Fruit fly (Drosophila melanogaster): ENCODE results near the gene CG13931.

Gene CG13931

DNA sequence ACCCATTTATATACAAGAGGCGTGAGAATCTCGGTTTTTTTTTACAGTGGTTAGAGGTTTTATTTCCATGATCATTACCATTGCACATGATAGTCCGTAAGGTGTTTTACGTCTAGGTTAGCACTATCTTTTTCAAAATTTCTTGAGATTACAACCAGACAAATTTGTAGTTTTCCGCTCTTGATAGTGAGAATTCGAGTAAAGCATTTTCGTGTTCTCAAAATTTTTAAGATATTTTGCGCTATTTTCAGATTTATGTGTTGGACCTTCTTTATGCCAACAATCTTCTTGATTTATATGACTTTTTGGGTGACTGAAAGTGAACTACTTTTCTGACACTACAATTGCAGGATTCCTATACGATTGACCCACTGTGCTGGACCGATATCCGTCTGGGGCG lies 38.9 kb upstream of the CG13931 start:
- peak; percentile 12 for TF ChIP-seq CG5204 (GFP tag; optimal IDR thresholded peaks at IDR 0.05)
- peak; percentile 8 for TF ChIP-seq toe (GFP tag; optimal IDR thresholded peaks at IDR 0.05)
- no peak for TF ChIP-seq CG14711 (tag; optimal IDR thresholded peaks at IDR 0.05)

DNA sequence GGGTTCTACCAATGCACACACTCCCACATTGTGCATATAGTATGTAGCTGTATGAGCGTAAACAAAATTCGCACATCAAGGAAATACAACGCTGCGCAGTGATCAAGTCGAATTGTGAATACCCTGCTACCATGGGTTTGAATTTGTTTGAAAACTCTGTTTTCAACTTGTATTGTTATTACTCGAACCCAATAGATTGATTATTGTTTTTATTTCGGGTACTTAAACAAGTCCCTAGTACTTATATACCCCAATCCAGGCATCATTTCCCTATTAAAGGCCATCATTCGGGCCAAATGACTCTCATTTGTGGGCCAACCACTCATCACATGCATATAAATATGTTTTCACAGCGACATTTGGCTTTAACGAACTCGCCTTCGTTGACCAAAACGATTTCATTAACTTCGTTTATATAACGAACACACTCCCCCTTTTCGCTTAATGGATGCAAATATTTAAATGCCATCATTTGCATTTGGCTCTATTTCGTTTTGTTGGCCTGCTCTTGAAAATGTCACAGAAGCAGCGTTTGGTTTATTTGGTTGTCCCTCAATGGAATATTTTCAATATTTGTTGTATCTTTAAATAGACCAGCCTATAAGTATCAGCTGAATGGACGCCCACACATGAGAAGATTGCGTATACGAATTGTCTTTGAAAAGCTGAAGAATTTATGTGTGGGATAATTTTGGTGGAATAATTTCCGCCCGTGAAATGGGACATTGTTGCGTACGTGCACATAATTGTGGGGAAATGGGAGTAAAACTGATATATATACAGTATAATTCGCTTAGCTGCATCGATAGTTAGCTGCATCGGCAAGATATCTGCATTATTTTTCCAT lies 38.1 kb upstream of the CG13931 start:
- peak; percentile 7 for TF ChIP-seq Hr96 (GFP tag; optimal IDR thresholded peaks at IDR 0.05)
- TF ChIP-seq CG12768 (GFP tag; optimal IDR thresholded peaks at IDR 0.05): no peak
- TF ChIP-seq CG14711 (tag; optimal IDR thresholded peaks at IDR 0.05): no peak
- TF ChIP-seq Crg-1 (GFP tag; optimal IDR thresholded peaks at IDR 0.05): peak; percentile 25
- TF ChIP-seq tj (GFP tag; optimal IDR thresholded peaks at IDR 0.05): peak; percentile 33
- TF ChIP-seq toe (GFP tag; optimal IDR thresholded peaks at IDR 0.05): no peak
- no peak for TF ChIP-seq CG7045 (GFP tag; optimal IDR thresholded peaks at IDR 0.05)
- no peak for TF ChIP-seq CG1620 (GFP tag; optimal IDR thresholded peaks at IDR 0.05)
- no peak for TF ChIP-seq Mnt (GFP tag; optimal IDR thresholded peaks at IDR 0.05)
- peak; percentile 16 for TF ChIP-seq bab1 (GFP tag; optimal IDR thresholded peaks at IDR 0.05)
- TF ChIP-seq Clk (GFP tag; optimal IDR thresholded peaks at IDR 0.05): no peak
- no peak for TF ChIP-seq kay (GFP tag; ENCODE audit: borderline replicate concordance)
- no peak for TF ChIP-seq ovo (GFP tag; optimal IDR thresholded peaks at IDR 0.05)
- no peak for TF ChIP-seq cnc (optimal IDR thresholded peaks at IDR 0.05)
- no peak for TF ChIP-seq CG11617 (GFP tag; optimal IDR thresholded peaks at IDR 0.05)
- peak; percentile 44 for TF ChIP-seq CG33017 (tag; optimal IDR thresholded peaks at IDR 0.05)
- TF ChIP-seq pad (GFP tag; optimal IDR thresholded peaks at IDR 0.05): no peak
- no peak for TF ChIP-seq cic (GFP tag; optimal IDR thresholded peaks at IDR 0.05)
- TF ChIP-seq CG5204 (GFP tag; optimal IDR thresholded peaks at IDR 0.05): peak; percentile 15
- no peak for TF ChIP-seq CG7101 (tag; optimal IDR thresholded peaks at IDR 0.05)

DNA sequence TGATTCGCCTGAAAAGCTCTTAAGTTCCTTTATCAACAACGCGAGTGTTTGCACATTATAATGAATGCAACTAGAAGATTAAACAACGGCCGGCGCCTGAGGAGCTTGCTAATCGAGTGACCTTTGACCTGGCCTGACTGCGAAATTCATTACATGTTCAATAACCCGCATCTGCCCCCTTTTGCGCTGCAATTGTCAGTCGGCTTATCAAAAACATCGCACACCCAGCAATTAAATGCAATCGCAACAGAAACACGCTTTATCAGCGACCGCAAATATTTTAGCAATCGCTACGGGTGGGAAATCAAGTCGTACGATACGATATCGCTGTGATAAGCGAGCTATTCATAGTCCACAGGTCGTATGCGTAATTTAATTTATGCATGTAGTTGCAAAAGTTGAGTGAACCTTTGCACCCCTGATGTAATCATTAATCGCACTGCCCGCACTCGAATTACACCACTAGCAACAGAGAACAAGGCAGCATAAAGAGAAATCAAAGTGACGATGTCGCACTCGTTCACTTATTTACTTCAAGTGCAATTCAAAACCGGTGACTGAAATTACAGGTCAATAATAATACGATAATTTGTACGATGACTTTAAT lies 37.4 kb upstream of the CG13931 start:
- TF ChIP-seq CG12768 (GFP tag; optimal IDR thresholded peaks at IDR 0.05): peak; percentile 43
- peak; percentile 47 for TF ChIP-seq cic (GFP tag; optimal IDR thresholded peaks at IDR 0.05)
- no peak for TF ChIP-seq toe (GFP tag; optimal IDR thresholded peaks at IDR 0.05)
- no peak for TF ChIP-seq ovo (GFP tag; optimal IDR thresholded peaks at IDR 0.05)
- TF ChIP-seq tj (GFP tag; optimal IDR thresholded peaks at IDR 0.05): peak; percentile 90
- TF ChIP-seq pad (GFP tag; optimal IDR thresholded peaks at IDR 0.05): no peak

DNA sequence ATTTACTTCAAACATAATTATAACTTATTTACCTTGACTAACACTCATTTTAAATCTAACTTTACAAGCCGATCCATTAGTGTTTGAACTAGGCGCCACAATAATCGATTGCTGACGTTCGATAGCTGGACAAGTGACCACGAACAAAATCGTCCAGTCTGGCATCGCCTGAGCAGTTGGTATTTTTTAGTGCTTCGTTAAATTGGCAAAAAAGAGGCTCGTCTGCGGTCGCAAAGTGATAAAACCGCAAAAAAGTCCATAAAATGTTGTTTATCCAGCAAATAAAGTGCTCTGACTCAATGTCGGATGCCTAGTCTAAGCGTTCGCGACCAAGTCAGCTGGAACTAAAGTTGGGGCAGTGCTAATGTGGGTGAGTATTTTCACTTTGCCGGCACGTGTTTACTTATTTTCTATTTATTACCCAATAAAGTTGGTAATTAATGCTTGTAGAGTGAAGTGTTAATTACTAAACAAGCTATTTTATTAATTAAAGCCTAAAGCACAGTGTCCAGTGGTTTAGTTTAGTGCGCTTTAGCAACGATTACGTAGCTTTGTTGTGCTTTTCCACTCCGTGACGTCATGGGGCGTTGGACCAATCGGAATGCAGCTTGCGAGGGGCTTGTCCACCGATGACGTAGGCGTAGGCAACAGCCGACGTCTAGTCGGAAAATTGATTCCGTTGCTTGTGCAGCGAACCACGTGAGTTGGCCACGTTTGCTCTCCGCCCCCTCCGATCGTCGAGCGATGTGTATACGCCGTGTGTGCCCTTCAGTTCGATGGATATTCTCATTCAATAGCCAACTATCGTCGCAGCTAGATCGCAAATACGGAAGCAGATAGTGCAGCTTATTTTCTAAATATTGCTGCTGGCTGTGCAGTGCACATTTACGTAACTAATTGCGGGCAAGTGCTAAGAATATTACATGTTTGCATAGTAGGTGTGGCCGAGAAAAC lies 36.4 kb upstream of the CG13931 start, which contains the start of gene Gk2:
TSS of gene Gk2 (plus strand) at position 33 of the 954 bp plus-strand sequence.
- peak; percentile 10 for TF ChIP-seq cic (GFP tag; optimal IDR thresholded peaks at IDR 0.05)
- no peak for TF ChIP-seq Clk (GFP tag; optimal IDR thresholded peaks at IDR 0.05)
- no peak for TF ChIP-seq pad (GFP tag; optimal IDR thresholded peaks at IDR 0.05)
- TF ChIP-seq CG5204 (GFP tag; optimal IDR thresholded peaks at IDR 0.05): no peak
- TF ChIP-seq Crg-1 (GFP tag; optimal IDR thresholded peaks at IDR 0.05): no peak
- TF ChIP-seq CG12768 (GFP tag; optimal IDR thresholded peaks at IDR 0.05): peak; percentile 13
- peak; percentile 27 for TF ChIP-seq Mnt (GFP tag; optimal IDR thresholded peaks at IDR 0.05)
- TF ChIP-seq CG14711 (tag; optimal IDR thresholded peaks at IDR 0.05): no peak

DNA sequence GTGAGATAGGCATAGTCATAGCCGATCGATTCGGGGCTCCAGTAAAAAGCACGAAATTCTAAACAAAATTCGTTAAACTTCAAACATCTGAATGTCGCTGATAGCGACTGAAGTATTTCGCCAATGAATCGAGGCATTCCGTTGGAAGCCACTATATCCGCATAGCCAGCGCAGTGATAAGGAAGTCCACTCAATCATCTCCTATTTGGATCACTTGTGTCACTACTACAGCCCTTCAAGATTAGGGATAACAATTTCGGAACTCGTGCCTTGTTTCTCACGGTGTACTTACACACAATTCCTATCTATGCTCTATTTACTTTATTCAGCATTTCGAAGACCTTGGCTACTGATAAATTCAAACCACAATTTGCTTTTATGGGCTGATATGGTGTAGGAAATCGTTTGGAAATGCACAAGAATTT lies 35.7 kb upstream of the CG13931 start, which contains the start of gene PIG-Wb:
TSS of gene PIG-Wb (minus strand) at position 209 of the 425 bp plus-strand sequence.
- TF ChIP-seq cic (GFP tag; optimal IDR thresholded peaks at IDR 0.05) (peak; percentile 41), CG33017 (tag; optimal IDR thresholded peaks at IDR 0.05) (no peak), CG12768 (GFP tag; optimal IDR thresholded peaks at IDR 0.05) (peak; percentile 25), CG5204 (GFP tag; optimal IDR thresholded peaks at IDR 0.05) (no peak)

DNA sequence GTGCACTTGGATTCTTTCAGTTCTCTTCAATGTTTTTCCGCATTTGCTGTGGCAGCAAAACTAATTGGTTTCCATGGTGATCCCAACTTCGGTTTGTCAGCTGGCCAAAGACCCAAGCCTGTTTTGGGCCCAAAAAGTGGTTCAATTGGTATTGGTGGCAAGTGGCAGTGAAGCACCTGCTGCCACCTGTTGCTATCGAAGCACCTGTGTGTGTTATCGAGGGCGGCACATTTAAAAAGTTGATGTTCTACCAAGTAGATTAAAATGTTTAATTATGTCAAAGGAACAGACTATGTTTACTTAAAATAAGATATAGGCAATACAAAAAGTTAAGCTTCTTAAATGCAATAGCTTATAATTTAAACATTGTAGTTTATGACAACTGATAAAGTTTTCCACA lies 33.4 kb upstream of the CG13931 start, which contains the start of gene Oseg4:
TSS of gene Oseg4 (minus strand) at position 165 of the 400 bp plus-strand sequence.
- TF ChIP-seq CG33017 (tag; optimal IDR thresholded peaks at IDR 0.05) (no peak), ovo (GFP tag; optimal IDR thresholded peaks at IDR 0.05) (no peak), CG5204 (GFP tag; optimal IDR thresholded peaks at IDR 0.05) (no peak), tj (GFP tag; optimal IDR thresholded peaks at IDR 0.05) (no peak), bab1 (GFP tag; optimal IDR thresholded peaks at IDR 0.05) (no peak), CG14711 (tag; optimal IDR thresholded peaks at IDR 0.05) (no peak), CG1620 (GFP tag; optimal IDR thresholded peaks at IDR 0.05) (no peak), Clk (GFP tag; optimal IDR thresholded peaks at IDR 0.05) (no peak), kay (GFP tag; ENCODE audit: borderline replicate concordance) (no peak), Hr96 (GFP tag; optimal IDR thresholded peaks at IDR 0.05) (no peak), Mnt (GFP tag; optimal IDR thresholded peaks at IDR 0.05) (no peak), toe (GFP tag; optimal IDR thresholded peaks at IDR 0.05) (no peak), Crg-1 (GFP tag; optimal IDR thresholded peaks at IDR 0.05) (no peak), CG7101 (tag; optimal IDR thresholded peaks at IDR 0.05) (no peak), pad (GFP tag; optimal IDR thresholded peaks at IDR 0.05) (no peak)

Measured in whole organism, adult.